Worm (Caenorhabditis elegans) whole organism, L3 larva: ENCODE data around the gene F31E8.5.

Experiments
- R02D3.7 ChIP-seq: fragments of 150-350 bp; optimal IDR thresholded peaks from 2 replicates; lab custom pipeline; 2014; ENCODE audit warnings: missing biosample characterization, missing genetic modification characterization
- ama-1 ChIP-seq: fragments of 150-350 bp; optimal IDR thresholded peaks from 2 replicates; lab custom pipeline; 2018
- ceh-16 ChIP-seq: sonication (generic microtip); optimal IDR thresholded peaks from 2 replicates; lab custom pipeline; 2017; ENCODE audit warnings: missing biosample characterization, missing genetic modification characterization
- ceh-82 ChIP-seq: fragments of 150-350 bp; optimal IDR thresholded peaks from 2 replicates; lab custom pipeline; 2014; ENCODE audit warnings: missing biosample characterization, missing genetic modification characterization
- daf-12 ChIP-seq: fragments of 150-350 bp; optimal IDR thresholded peaks from 2 replicates; lab custom pipeline; 2014; ENCODE audit warnings: missing biosample characterization, missing genetic modification reagents, missing genetic modification characterization
- egl-27 ChIP-seq: sonication (generic microtip); optimal IDR thresholded peaks from 4 replicates; lab custom pipeline; 2017; ENCODE audit warnings: missing biosample characterization, missing genetic modification reagents, missing genetic modification characterization
- egl-5 ChIP-seq: fragments of 150-350 bp; optimal IDR thresholded peaks from 2 replicates; lab custom pipeline; 2017; ENCODE audit warnings: missing biosample characterization, missing genetic modification reagents, missing genetic modification characterization, inconsistent platforms
- elt-1 ChIP-seq: fragments of 150-350 bp; optimal IDR thresholded peaks from 2 replicates; lab custom pipeline; 2014; ENCODE audit warnings: missing biosample characterization, missing genetic modification characterization
- elt-2 ChIP-seq: sonication (generic microtip); optimal IDR thresholded peaks from 2 replicates; lab custom pipeline; 2016; ENCODE audit warnings: missing genetic modification reagents, mild to moderate bottlenecking, missing genetic modification characterization, missing compliant biosample characterization
- elt-3 ChIP-seq, 3 experiments: fragments of 150-350 bp in 1 of 3; sonication (generic microtip) in 2 of 3; optimal IDR thresholded peaks; 2 replicates in 2 of 3; 4 replicates in 1 of 3; lab custom pipeline; 2014 to 2017; ENCODE audit warnings: missing biosample characterization in 3 of 3, missing genetic modification characterization in 3 of 3
- fkh-2 ChIP-seq: fragments of 150-350 bp; optimal IDR thresholded peaks from 2 replicates; lab custom pipeline; 2014; ENCODE audit warnings: missing biosample characterization, missing genetic modification reagents, missing genetic modification characterization
- hmg-11 ChIP-seq: sonication (generic microtip); optimal IDR thresholded peaks from 2 replicates; lab custom pipeline; 2016; ENCODE audit warnings: missing genetic modification characterization, missing compliant biosample characterization
- jun-1 ChIP-seq: fragments of 150-350 bp; optimal IDR thresholded peaks from 2 replicates; lab custom pipeline; 2014; ENCODE audit warnings: missing biosample characterization, missing genetic modification reagents, missing genetic modification characterization
- lin-15B ChIP-seq: fragments of 150-350 bp; optimal IDR thresholded peaks from 2 replicates; lab custom pipeline; 2014; ENCODE audit warnings: missing biosample characterization, missing genetic modification characterization
- lin-39 ChIP-seq: fragments of 150-350 bp; optimal IDR thresholded peaks from 2 replicates; lab custom pipeline; 2018; ENCODE audit warnings: missing biosample characterization, missing genetic modification reagents, missing genetic modification characterization
- mdl-1 ChIP-seq: fragments of 150-350 bp; optimal IDR thresholded peaks from 2 replicates; lab custom pipeline; 2014; ENCODE audit warnings: missing biosample characterization, missing genetic modification characterization
- nfya-1 ChIP-seq: sonication (generic microtip); optimal IDR thresholded peaks from 2 replicates; lab custom pipeline; 2017; ENCODE audit warnings: missing genetic modification characterization, mild to moderate bottlenecking, missing compliant biosample characterization, antibody characterized with exemption, moderate library complexity; ENCODE audit not compliant: insufficient read depth
- nhr-11 ChIP-seq: fragments of 150-350 bp; optimal IDR thresholded peaks from 2 replicates; lab custom pipeline; 2014; ENCODE audit warnings: missing biosample characterization, missing genetic modification characterization
- nhr-23 ChIP-seq: fragments of 150-350 bp; optimal IDR thresholded peaks from 2 replicates; lab custom pipeline; 2014; ENCODE audit warnings: missing biosample characterization, missing genetic modification reagents, missing genetic modification characterization
- nhr-237 ChIP-seq: fragments of 150-350 bp; optimal IDR thresholded peaks from 2 replicates; lab custom pipeline; 2014; ENCODE audit warnings: missing biosample characterization, missing genetic modification characterization
- nhr-25 ChIP-seq: sonication (generic microtip); optimal IDR thresholded peaks from 2 replicates; lab custom pipeline; 2017; ENCODE audit warnings: missing biosample characterization, missing genetic modification characterization
- nhr-43 ChIP-seq: sonication (generic microtip); optimal IDR thresholded peaks from 2 replicates; lab custom pipeline; 2016; ENCODE audit warnings: mild to moderate bottlenecking, missing genetic modification characterization, missing compliant biosample characterization; ENCODE audit not compliant: poor library complexity, severe bottlenecking
- nhr-76 ChIP-seq: fragments of 150-350 bp; sonication (generic microtip); optimal IDR thresholded peaks from 5 replicates; lab custom pipeline; 2014; ENCODE audit warnings: missing biosample characterization, missing genetic modification characterization
- nhr-77 ChIP-seq: fragments of 150-350 bp; optimal IDR thresholded peaks from 2 replicates; lab custom pipeline; 2014; ENCODE audit warnings: missing biosample characterization, missing genetic modification characterization
- pha-4 ChIP-seq: fragments of 150-350 bp; optimal IDR thresholded peaks from 2 replicates; lab custom pipeline; 2014; ENCODE audit warnings: missing biosample characterization, missing genetic modification reagents, missing genetic modification characterization
- pqm-1 ChIP-seq: fragments of 150-350 bp; optimal IDR thresholded peaks from 2 replicates; lab custom pipeline; 2017; ENCODE audit warnings: missing biosample characterization, missing genetic modification characterization, inconsistent platforms
- sea-2 ChIP-seq: fragments of 150-350 bp; sonication (generic microtip); optimal IDR thresholded peaks from 4 replicates; lab custom pipeline; 2014; ENCODE audit warnings: missing biosample characterization, missing genetic modification reagents, missing genetic modification characterization
- snpc-4 ChIP-seq: fragments of 150-350 bp; optimal IDR thresholded peaks from 2 replicates; lab custom pipeline; 2014; ENCODE audit warnings: missing biosample characterization, missing genetic modification characterization
- tbx-2 ChIP-seq: sonication (generic microtip); optimal IDR thresholded peaks from 2 replicates; lab custom pipeline; 2016; ENCODE audit warnings: mild to moderate bottlenecking, missing genetic modification characterization, missing compliant biosample characterization
- unc-39 ChIP-seq: sonication (generic microtip); optimal IDR thresholded peaks from 4 replicates; lab custom pipeline; 2017; ENCODE audit warnings: missing biosample characterization, missing genetic modification characterization
- unc-62 ChIP-seq: fragments of 150-350 bp; sonication (generic microtip); optimal IDR thresholded peaks from 4 replicates; lab custom pipeline; 2014; ENCODE audit warnings: missing biosample characterization, missing genetic modification reagents, missing genetic modification characterization
- zag-1 ChIP-seq: fragments of 150-350 bp; optimal IDR thresholded peaks from 2 replicates; lab custom pipeline; 2014; ENCODE audit warnings: missing biosample characterization, missing genetic modification characterization
- ztf-11 ChIP-seq: fragments of 150-350 bp; optimal IDR thresholded peaks from 2 replicates; lab custom pipeline; 2014; ENCODE audit warnings: missing biosample characterization, missing genetic modification characterization
- ztf-4 ChIP-seq: fragments of 150-350 bp; optimal IDR thresholded peaks from 2 replicates; lab custom pipeline; 2014; ENCODE audit warnings: missing biosample characterization, missing genetic modification characterization

The F31E8.5 gene

DNA sequence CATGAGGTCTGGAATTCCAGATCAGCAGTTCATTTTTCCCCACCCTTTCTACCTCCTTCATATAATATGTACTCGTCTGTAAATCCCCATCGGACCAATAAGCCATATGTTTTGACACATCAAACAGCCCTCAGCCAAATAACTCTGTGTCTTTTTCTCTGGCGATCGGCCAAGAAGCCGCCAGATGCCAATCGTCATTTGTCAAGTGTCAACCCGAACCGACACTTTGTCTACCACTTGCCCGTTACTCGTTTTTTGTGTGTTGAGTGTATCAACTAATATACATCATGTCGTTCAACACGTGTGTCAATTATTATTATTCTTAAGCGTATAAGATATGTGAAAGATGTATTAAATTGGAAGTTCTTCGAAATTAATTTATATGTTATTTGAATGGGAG, 16.2 kb upstream of the F31E8.5 start:
- TF ChIP-seq nfya-1 (tag; lab: Kevin White, UChicago) (peak; percentile 53), nhr-25 (tag; lab: Kevin White, UChicago) (peak; percentile 42), fkh-2 (tag; lab: Kevin White, UChicago) (no peak), hmg-11 (peak; percentile 39), nhr-77 (tag; lab: Kevin White, UChicago) (no peak), lin-39 (tag; lab: Kevin White, UChicago) (peak; percentile 99), elt-1 (tag; lab: Kevin White, UChicago) (peak; percentile 84), nhr-43 (tag; lab: Kevin White, UChicago) (peak; percentile 34), egl-5 (tag; lab: Kevin White, UChicago) (peak; percentile 23), snpc-4 (tag; lab: Kevin White, UChicago) (peak; percentile 35), unc-62 (GFP tag; lab: Kevin White, UChicago) (peak; percentile 98)

DNA sequence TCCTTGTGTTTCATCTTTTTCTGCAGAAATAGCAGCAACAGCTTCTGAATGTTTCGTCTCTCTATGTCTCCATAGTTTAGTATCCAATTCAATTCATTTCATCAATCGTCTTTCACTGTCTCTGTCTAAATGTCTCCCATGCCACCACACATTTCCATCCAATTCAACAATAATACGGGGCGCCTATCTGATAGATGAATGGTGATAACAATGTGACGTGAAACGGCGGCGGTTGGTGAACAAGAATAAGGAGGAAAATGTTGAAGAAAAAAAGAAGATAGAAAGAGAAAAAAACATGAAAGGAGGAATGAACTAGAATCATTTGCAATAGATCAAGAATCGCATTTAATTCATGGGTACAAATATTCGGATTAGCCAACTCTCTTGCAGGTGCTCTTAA, 15.3 kb upstream of the F31E8.5 start:
- TF ChIP-seq egl-27 (tag; lab: Kevin White, UChicago) (peak; percentile 34), egl-5 (tag; lab: Kevin White, UChicago) (peak; percentile 90), R02D3.7 (tag; lab: Kevin White, UChicago) (peak; percentile 8), nhr-11 (tag; lab: Kevin White, UChicago) (peak; percentile 21), nhr-23 (tag; lab: Kevin White, UChicago) (peak; percentile 80), pha-4 (tag; lab: Kevin White, UChicago) (no peak), tbx-2 (tag; lab: Kevin White, UChicago) (no peak), elt-3 (tag; optimal IDR thresholded peaks at IDR 0.05; lab: Kevin White, UChicago) (peak in 1 of 3 experiments; percentile 69), nhr-25 (tag; lab: Kevin White, UChicago) (peak; percentile 82), ztf-4 (tag; lab: Kevin White, UChicago) (no peak), nhr-43 (tag; lab: Kevin White, UChicago) (peak; percentile 31), ceh-82 (tag; lab: Kevin White, UChicago) (no peak), mdl-1 (tag; lab: Kevin White, UChicago) (peak; percentile 29), nhr-77 (tag; lab: Kevin White, UChicago) (peak; percentile 14), elt-2 (peak; percentile 85), jun-1 (tag; lab: Kevin White, UChicago) (peak; percentile 6), elt-1 (tag; lab: Kevin White, UChicago) (peak; percentile 96), zag-1 (tag; lab: Kevin White, UChicago) (no peak), sea-2 (no peak), ceh-16 (tag; lab: Kevin White, UChicago) (no peak), fkh-2 (tag; lab: Kevin White, UChicago) (no peak), unc-62 (GFP tag; lab: Kevin White, UChicago) (peak; percentile 89), pqm-1 (tag; lab: Kevin White, UChicago) (peak; percentile 67), ztf-11 (no peak), nfya-1 (tag; lab: Kevin White, UChicago) (peak; percentile 69)

DNA sequence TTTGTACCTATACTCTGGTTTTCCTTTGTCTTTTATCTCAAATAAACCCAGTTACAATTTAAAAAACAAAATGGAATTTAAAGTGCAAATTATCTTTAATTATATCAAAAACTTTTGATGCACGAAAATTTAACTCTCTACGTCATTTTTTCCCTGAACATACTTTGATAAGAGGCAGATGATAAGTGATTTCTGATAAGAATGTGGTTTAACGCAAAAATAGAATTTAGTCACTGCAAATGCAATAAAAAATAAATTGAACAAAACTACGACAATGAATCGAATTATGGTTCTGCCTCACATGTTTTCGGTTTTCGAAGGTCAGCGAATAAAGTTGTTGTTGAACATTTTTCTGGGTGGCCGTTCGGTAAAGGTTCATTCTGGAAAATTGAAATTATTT, 14.8 kb upstream of the F31E8.5 start:
- no peak for TF ChIP-seq elt-1 (tag; lab: Kevin White, UChicago)
- no peak for TF ChIP-seq sea-2
- TF ChIP-seq pha-4 (tag; lab: Kevin White, UChicago), result peak; percentile 44
- peak; percentile 88 for TF ChIP-seq elt-2
- TF ChIP-seq daf-12, result no peak
- peak; percentile 95 for TF ChIP-seq pqm-1 (tag; lab: Kevin White, UChicago)
- TF ChIP-seq ama-1 (lab: Kevin White, UChicago), result no peak
- peak; percentile 32 for TF ChIP-seq jun-1 (tag; lab: Kevin White, UChicago)
- TF ChIP-seq elt-3 (tag; optimal IDR thresholded peaks at IDR 0.05; lab: Kevin White, UChicago), result peak in 1 of 3 experiments; percentile 51
- no peak for TF ChIP-seq nhr-237
- TF ChIP-seq ceh-16 (tag; lab: Kevin White, UChicago), result no peak
- no peak for TF ChIP-seq lin-15B (tag; lab: Kevin White, UChicago)

DNA sequence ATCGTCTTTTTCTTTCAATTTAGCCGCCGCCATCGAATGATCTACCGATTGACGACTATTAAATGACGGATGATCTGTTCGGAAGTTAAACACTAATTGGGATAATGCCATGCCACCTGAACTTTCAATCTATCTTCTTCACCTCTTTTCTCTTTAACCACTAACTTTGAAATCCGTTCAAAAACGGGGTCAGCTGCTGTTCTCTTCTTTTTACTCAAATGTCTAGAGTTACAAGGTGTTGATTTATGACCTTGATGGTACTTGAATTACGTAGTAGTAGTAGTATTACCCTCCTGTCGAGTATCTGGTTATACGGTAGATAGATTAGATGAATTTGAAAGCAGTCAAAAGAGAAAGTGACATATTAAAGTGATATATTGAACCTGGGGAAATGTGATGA, 14.1 kb upstream of the F31E8.5 start:
- no peak for TF ChIP-seq nhr-77 (tag; lab: Kevin White, UChicago)
- TF ChIP-seq nhr-23 (tag; lab: Kevin White, UChicago), result peak; percentile 61
- peak in 1 of 3 experiments; percentile 40 for TF ChIP-seq elt-3 (tag; optimal IDR thresholded peaks at IDR 0.05; lab: Kevin White, UChicago)
- TF ChIP-seq nhr-25 (tag; lab: Kevin White, UChicago), result peak; percentile 91
- no peak for TF ChIP-seq unc-39 (tag; lab: Kevin White, UChicago)
- TF ChIP-seq ceh-16 (tag; lab: Kevin White, UChicago), result peak; percentile 12
- no peak for TF ChIP-seq mdl-1 (tag; lab: Kevin White, UChicago)
- TF ChIP-seq unc-62 (GFP tag; lab: Kevin White, UChicago), result peak; percentile 87
- peak; percentile 93 for TF ChIP-seq elt-1 (tag; lab: Kevin White, UChicago)
- no peak for TF ChIP-seq nhr-76 (tag; lab: Kevin White, UChicago)
